Fruit fly (Drosophila melanogaster) whole organism, prepupa: ENCODE measurements around the gene CG42729.
A peak's percentile ranks its signal among the peaks of the same experiment; 100 is the strongest.

Experiments
- CG11294 ChIP-seq: fragments of 200-800 bp; sonication (Bioruptor generic); IDR thresholded peaks from 2 replicates; pipeline ENCODE4 v1.3.6; 2022; ENCODE audit warnings: missing biosample characterization, missing genetic modification characterization
- CG11762 ChIP-seq: fragments of 200-800 bp; sonication (Bioruptor generic); optimal IDR thresholded peaks from 3 replicates; lab custom pipeline; 2016; ENCODE audit warnings: missing biosample characterization, missing genetic modification characterization; ENCODE audit not compliant: insufficient read depth
- CG11902 ChIP-seq: fragments of 200-800 bp; sonication (Bioruptor generic); optimal IDR thresholded peaks from 3 replicates; lab custom pipeline; 2016; ENCODE audit warnings: missing biosample characterization, missing genetic modification characterization
- CG15336 ChIP-seq: fragments of 200-800 bp; sonication (Bioruptor generic); IDR thresholded peaks from 2 replicates; pipeline ENCODE4 v1.3.6; 2022; ENCODE audit warnings: missing biosample characterization, missing genetic modification characterization
- CG31627 ChIP-seq: fragments of 200-800 bp; sonication (Bioruptor generic); optimal IDR thresholded peaks from 3 replicates; lab custom pipeline; 2016; ENCODE audit warnings: missing biosample characterization, missing genetic modification characterization
- CG34406 ChIP-seq: fragments of 200-800 bp; sonication (Bioruptor generic); optimal IDR thresholded peaks from 3 replicates; lab custom pipeline; 2016; ENCODE audit warnings: missing biosample characterization, missing genetic modification characterization
- CG3919 ChIP-seq: fragments of 200-800 bp; sonication (Bioruptor generic); optimal IDR thresholded peaks from 3 replicates; lab custom pipeline; 2016; ENCODE audit warnings: missing biosample characterization, missing genetic modification characterization
- CG6163 ChIP-seq: fragments of 200-800 bp; sonication (Bioruptor generic); IDR thresholded peaks from 3 replicates; pipeline ENCODE4 v1.3.6; 2022; ENCODE audit warnings: missing biosample characterization, missing genetic modification characterization
- CG6808 ChIP-seq: fragments of 200-800 bp; sonication (Bioruptor generic); optimal IDR thresholded peaks from 3 replicates; lab custom pipeline; 2017; ENCODE audit warnings: missing biosample characterization, missing genetic modification characterization, mild to moderate bottlenecking, moderate library complexity, missing genetic modification reagents
- CG8119 ChIP-seq: fragments of 200-800 bp; sonication (Bioruptor generic); IDR thresholded peaks from 3 replicates; pipeline ENCODE4 v1.3.6; 2022; ENCODE audit warnings: missing biosample characterization, missing genetic modification characterization
- CG8319 ChIP-seq: fragments of 200-800 bp; sonication (Bioruptor generic); optimal IDR thresholded peaks from 3 replicates; lab custom pipeline; 2016; ENCODE audit warnings: missing biosample characterization, missing genetic modification characterization
- CG9139 ChIP-seq: fragments of 200-800 bp; sonication (Bioruptor generic); optimal IDR thresholded peaks from 3 replicates; lab custom pipeline; 2017; ENCODE audit warnings: missing biosample characterization, mild to moderate bottlenecking, missing genetic modification characterization
- Eip78C ChIP-seq: fragments of 200-800 bp; sonication (Bioruptor generic); peaks from one replicate; lab custom pipeline; 2016; ENCODE audit warnings: missing biosample characterization, missing genetic modification characterization
- Eip93F ChIP-seq: fragments of 200-800 bp; sonication (Bioruptor generic); optimal IDR thresholded peaks from 2 replicates; lab custom pipeline; 2016; ENCODE audit warnings: missing biosample characterization, mild to moderate bottlenecking, missing genetic modification characterization
- Ets96B ChIP-seq: fragments of 200-800 bp; optimal IDR thresholded peaks from 2 replicates; lab custom pipeline; 2019; ENCODE audit warnings: missing biosample characterization, mild to moderate bottlenecking, missing genetic modification characterization, moderate library complexity
- Gug ChIP-seq: fragments of 200-800 bp; sonication (Bioruptor generic); IDR thresholded peaks from 2 replicates; pipeline ENCODE4 v1.3.6; 2022; ENCODE audit warnings: missing biosample characterization, missing genetic modification characterization
- Hr39 ChIP-seq: fragments of 200-800 bp; sonication (Bioruptor generic); optimal IDR thresholded peaks from 2 replicates; lab custom pipeline; 2016; ENCODE audit warnings: missing biosample characterization, missing genetic modification characterization
- Lpt ChIP-seq: fragments of 200-800 bp; sonication (Bioruptor generic); optimal IDR thresholded peaks from 3 replicates; lab custom pipeline; 2016; ENCODE audit warnings: missing biosample characterization, missing genetic modification characterization
- Sox102F ChIP-seq: fragments of 200-800 bp; sonication (Bioruptor generic); optimal IDR thresholded peaks from 2 replicates; lab custom pipeline; 2016; ENCODE audit warnings: missing biosample characterization, mild to moderate bottlenecking, missing genetic modification characterization
- Sox14 ChIP-seq: fragments of 200-800 bp; sonication (Bioruptor generic); optimal IDR thresholded peaks from 3 replicates; lab custom pipeline; 2016; ENCODE audit warnings: missing biosample characterization, missing genetic modification characterization
- Sox15 ChIP-seq: fragments of 200-800 bp; sonication (Bioruptor generic); optimal IDR thresholded peaks from 3 replicates; lab custom pipeline; 2016; ENCODE audit warnings: missing biosample characterization, missing genetic modification characterization
- dac ChIP-seq: fragments of 200-800 bp; sonication (Bioruptor generic); optimal IDR thresholded peaks from 2 replicates; lab custom pipeline; 2017; ENCODE audit warnings: missing biosample characterization, mild to moderate bottlenecking, missing genetic modification characterization
- dsx ChIP-seq: fragments of 200-800 bp; optimal IDR thresholded peaks from 3 replicates; lab custom pipeline; 2019; ENCODE audit warnings: missing biosample characterization, mild to moderate bottlenecking, missing genetic modification characterization, moderate library complexity; ENCODE audit not compliant: poor library complexity, severe bottlenecking
- eg ChIP-seq: fragments of 200-800 bp; sonication (Bioruptor generic); IDR thresholded peaks from 3 replicates; pipeline ENCODE4 v1.3.6; 2022; ENCODE audit warnings: missing biosample characterization, missing genetic modification characterization
- esn ChIP-seq: fragments of 200-800 bp; sonication (Bioruptor generic); optimal IDR thresholded peaks from 2 replicates; lab custom pipeline; 2016; ENCODE audit warnings: missing biosample characterization, mild to moderate bottlenecking, missing genetic modification characterization, moderate library complexity
- fd59A ChIP-seq: fragments of 200-800 bp; sonication (Bioruptor generic); optimal IDR thresholded peaks from 2 replicates; lab custom pipeline; 2017; ENCODE audit warnings: missing biosample characterization, mild to moderate bottlenecking, missing genetic modification characterization, missing genetic modification reagents
- fkh ChIP-seq: fragments of 200-800 bp; sonication (Bioruptor generic); optimal IDR thresholded peaks from 3 replicates; lab custom pipeline; 2017; ENCODE audit warnings: missing biosample characterization, mild to moderate bottlenecking, missing genetic modification characterization, moderate library complexity
- lz ChIP-seq: fragments of 200-800 bp; sonication (Bioruptor generic); optimal IDR thresholded peaks from 3 replicates; lab custom pipeline; 2016; ENCODE audit warnings: missing biosample characterization, missing genetic modification characterization
- net ChIP-seq: fragments of 200-800 bp; sonication (Bioruptor generic); optimal IDR thresholded peaks from 3 replicates; lab custom pipeline; 2016; ENCODE audit warnings: missing biosample characterization, missing genetic modification characterization
- salr ChIP-seq, 2 experiments: fragments of 200-800 bp; sonication (Bioruptor generic); optimal IDR thresholded peaks; 3 replicates each; lab custom pipeline; 2016 to 2018; ENCODE audit warnings: missing biosample characterization in 2 of 2, missing genetic modification characterization in 2 of 2, mild to moderate bottlenecking in 1 of 2
- spab ChIP-seq: fragments of 200-800 bp; sonication (Bioruptor generic); optimal IDR thresholded peaks from 2 replicates; lab custom pipeline; 2017; ENCODE audit warnings: missing biosample characterization, mild to moderate bottlenecking, missing genetic modification characterization, missing genetic modification reagents
- ss ChIP-seq, 2 experiments: fragments of 200-800 bp; sonication (Bioruptor generic); optimal IDR thresholded peaks; 2 replicates in 1 of 2; 3 replicates in 1 of 2; lab custom pipeline; 2017 to 2018; ENCODE audit warnings: mild to moderate bottlenecking in 2 of 2, missing biosample characterization in 2 of 2, missing genetic modification characterization in 2 of 2, moderate library complexity in 1 of 2
- svp ChIP-seq: fragments of 200-800 bp; sonication (Bioruptor generic); peaks from one replicate; lab custom pipeline; 2016; ENCODE audit warnings: missing biosample characterization, missing genetic modification characterization
- vri ChIP-seq: fragments of 200-800 bp; sonication (Bioruptor generic); optimal IDR thresholded peaks from 3 replicates; lab custom pipeline; 2016; ENCODE audit warnings: missing biosample characterization, mild to moderate bottlenecking, missing genetic modification characterization

The CG42729 gene

DNA sequence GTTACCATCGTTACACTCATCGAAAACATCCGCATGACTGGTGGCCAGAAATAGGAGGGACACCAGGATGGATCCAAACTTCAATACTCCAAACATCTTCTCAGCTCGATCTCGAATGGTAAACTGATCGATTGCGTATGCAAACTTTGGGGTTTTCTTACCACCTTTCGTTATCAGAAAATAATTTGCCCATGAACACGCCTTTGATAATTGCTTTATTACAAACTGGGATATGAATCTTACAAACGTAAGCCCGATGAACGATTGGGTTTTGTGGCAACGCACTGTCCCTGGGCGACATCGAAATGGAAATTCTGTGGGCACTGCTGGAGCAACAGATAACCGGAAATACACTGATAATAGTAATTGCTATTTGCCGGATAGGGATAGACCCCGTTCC, 604 bp downstream of the CG42729 start, which contains the start of gene CG33985:
Gene CG33985 (minus strand): TSS at position 101 of the 400 bp plus-strand sequence.
- TF ChIP-seq CG11294 (GFP tag; lab: Robert Waterston, UW) (no peak), Ets96B (tag; lab: Kevin White, UChicago) (no peak), Eip93F (GFP tag; lab: Kevin White, UChicago) (no peak), Sox15 (GFP tag; lab: Kevin White, UChicago) (no peak), net (GFP tag; lab: Kevin White, UChicago) (no peak), dsx (GFP tag; lab: Kevin White, UChicago) (no peak), CG15336 (GFP tag; lab: Robert Waterston, UW) (no peak), fd59A (GFP tag; lab: Kevin White, UChicago) (no peak), CG6808 (GFP tag; lab: Kevin White, UChicago) (no peak), Lpt (no peak), Sox102F (no peak), CG3919 (GFP tag; lab: Kevin White, UChicago) (no peak), CG6163 (GFP tag; lab: Robert Waterston, UW) (no peak), esn (GFP tag; lab: Kevin White, UChicago) (no peak), Sox14 (no peak), svp (GFP tag; lab: Kevin White, UChicago) (no peak), Eip78C (GFP tag; lab: Kevin White, UChicago) (no peak)
- TF ChIP-seq, all 60 proteins: peak for 0

DNA sequence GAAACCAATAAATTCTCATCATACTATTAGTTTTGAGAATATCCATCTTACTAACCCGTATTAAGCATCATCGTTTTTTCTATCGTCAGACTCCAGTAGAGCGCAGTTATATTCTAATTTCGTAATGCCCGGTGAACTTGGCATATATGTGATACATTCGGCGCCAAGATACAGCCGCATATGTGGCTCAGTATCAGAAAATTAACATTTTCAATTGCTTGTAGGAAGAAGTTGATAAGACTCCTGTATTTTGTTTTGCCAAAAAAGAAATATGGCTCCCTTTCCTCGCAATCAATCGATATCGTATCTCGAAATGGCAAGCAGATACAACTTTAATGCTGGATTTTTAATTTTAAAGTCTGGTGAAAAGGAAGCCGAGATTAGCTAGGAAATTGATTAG, 2.2 kb downstream of the CG42729 start, which contains the start of gene CG33986:
Gene CG33986 (minus strand): TSS at position 101 of the 400 bp plus-strand sequence.
- TF ChIP-seq Sox14 (no peak), Gug (no peak), ss (GFP tag; optimal IDR thresholded peaks at IDR 0.05; lab: Kevin White, UChicago) (no peak), spab (GFP tag; lab: Kevin White, UChicago) (no peak), fkh (GFP tag; lab: Kevin White, UChicago) (no peak), CG31627 (no peak), CG9139 (no peak), CG8119 (GFP tag; lab: Robert Waterston, UW) (no peak)
- TF ChIP-seq, all 60 proteins: peak for 0

DNA sequence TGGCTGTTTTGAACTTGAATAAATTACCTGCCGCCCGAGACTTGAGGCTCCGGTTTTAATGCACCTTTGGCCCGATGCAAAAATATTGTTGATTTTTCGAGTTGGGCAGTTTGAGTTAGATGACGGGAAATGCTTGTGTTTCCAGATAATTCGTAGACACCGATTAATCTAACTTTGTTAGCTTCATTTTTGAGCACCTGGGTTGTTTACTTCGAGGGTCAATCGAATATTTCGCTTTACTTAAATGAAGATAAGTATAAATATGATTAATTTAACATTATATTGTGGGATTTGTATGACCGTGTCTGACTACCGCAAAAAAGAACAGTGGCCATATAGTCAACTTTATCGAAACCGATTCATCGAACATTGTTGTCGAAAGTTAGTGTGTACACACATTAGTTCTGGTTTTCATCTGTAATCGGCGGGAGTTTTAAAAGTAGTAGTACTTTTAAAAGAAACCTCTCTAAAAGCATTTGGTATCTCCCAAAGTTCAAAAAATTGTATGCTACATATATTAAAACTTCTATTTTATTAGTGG, 3.4 kb downstream of the CG42729 start, which contains the start of gene CG7945:
Gene CG7945 (minus strand): TSS at position 332 of the 541 bp plus-strand sequence.
- TF ChIP-seq Hr39 (GFP tag; lab: Kevin White, UChicago), result no peak
- TF ChIP-seq vri (GFP tag; lab: Kevin White, UChicago), result peak; percentile 24
- TF ChIP-seq Eip93F (GFP tag; lab: Kevin White, UChicago), result peak; percentile 7
- TF ChIP-seq fkh (GFP tag; lab: Kevin White, UChicago), result peak; percentile 3

DNA sequence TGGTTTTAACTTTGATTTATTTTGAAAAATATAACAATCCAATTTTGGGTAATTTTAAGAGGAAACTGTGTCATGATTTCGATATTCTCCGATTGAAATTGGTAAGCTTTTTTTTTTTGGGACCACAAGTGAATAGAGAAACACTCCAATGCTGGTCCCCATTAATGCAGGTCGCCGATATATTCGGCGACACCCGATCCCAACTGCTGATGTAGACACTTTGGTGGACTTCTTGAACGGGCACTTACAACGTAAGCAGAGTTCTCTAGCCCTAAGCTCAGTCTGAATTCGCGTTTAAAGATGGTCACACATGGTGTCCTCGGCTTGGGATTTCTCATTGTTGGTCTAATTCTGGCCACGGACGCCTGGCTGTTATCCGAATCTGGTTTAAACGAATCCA, 7.0 kb downstream of the CG42729 start, which contains the start of gene yellow-k:
Gene yellow-k (plus strand): TSS at position 301 of the 400 bp plus-strand sequence.
- no peak for TF ChIP-seq fkh (GFP tag; lab: Kevin White, UChicago)
- no peak for TF ChIP-seq CG11762 (GFP tag; lab: Kevin White, UChicago)

DNA sequence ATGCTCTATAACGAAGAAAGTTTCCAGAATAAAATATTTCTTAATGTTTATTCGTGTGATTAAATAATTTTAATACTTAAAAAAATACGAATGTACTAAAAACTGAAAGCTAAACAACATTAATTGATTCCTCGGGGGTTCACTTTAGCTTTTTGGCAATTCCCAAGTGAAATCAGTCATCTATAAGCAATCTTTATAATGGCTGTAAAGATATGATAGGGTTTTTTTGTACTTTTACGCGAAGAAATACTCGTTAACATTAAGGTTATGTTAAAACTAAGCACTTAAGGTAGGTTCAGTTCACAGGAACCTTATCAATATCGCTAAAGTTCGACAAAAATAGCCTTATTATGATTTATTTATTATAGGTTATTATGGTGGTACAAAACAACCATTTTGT, 7.4 kb downstream of the CG42729 start:
- TF ChIP-seq CG31627 (no peak), salr (GFP tag; optimal IDR thresholded peaks at IDR 0.05; lab: Kevin White, UChicago) (no peak), lz (GFP tag; lab: Kevin White, UChicago) (no peak), CG11902 (GFP tag; lab: Kevin White, UChicago) (no peak), net (GFP tag; lab: Kevin White, UChicago) (no peak), CG8319 (GFP tag; lab: Kevin White, UChicago) (no peak), Lpt (no peak), esn (GFP tag; lab: Kevin White, UChicago) (no peak), Eip93F (GFP tag; lab: Kevin White, UChicago) (no peak), CG11762 (GFP tag; lab: Kevin White, UChicago) (no peak), eg (GFP tag; lab: Robert Waterston, UW) (no peak), CG34406 (GFP tag; lab: Kevin White, UChicago) (no peak), Gug (no peak), dac (no peak), Eip78C (GFP tag; lab: Kevin White, UChicago) (no peak)
- TF ChIP-seq, all 60 proteins: peak for 0
